Fruit fly (Drosophila melanogaster) whole organism, embryonic: ENCODE results near the gene Rpn10.

ENCODE experiments used
- Abd-B ChIP-seq: fragments of 200-800 bp; sonication (Bioruptor generic); optimal IDR thresholded peaks from 2 replicates; lab custom pipeline; 2018; ENCODE audit warnings: missing biosample characterization, mild to moderate bottlenecking, missing genetic modification characterization, moderate library complexity
- Atf6 ChIP-seq: fragments of 200-800 bp; sonication (Bioruptor generic); IDR thresholded peaks from 2 replicates; pipeline ENCODE4 v1.3.6; 2022; ENCODE audit warnings: missing biosample characterization, missing genetic modification characterization
- CG10147 ChIP-seq: fragments of 200-800 bp; sonication (Bioruptor generic); optimal IDR thresholded peaks from 2 replicates; lab custom pipeline; 2019; ENCODE audit warnings: missing biosample characterization, mild to moderate bottlenecking, missing genetic modification characterization, moderate library complexity
- CG1024 ChIP-seq: fragments of 200-800 bp; sonication (Bioruptor generic); IDR thresholded peaks from 2 replicates; pipeline ENCODE4 v1.3.6; 2022; ENCODE audit warnings: missing biosample characterization, missing genetic modification characterization
- CG11723 ChIP-seq: fragments of 200-800 bp; sonication (Bioruptor generic); optimal IDR thresholded peaks from 2 replicates; lab custom pipeline; 2017; ENCODE audit warnings: missing biosample characterization, mild to moderate bottlenecking, missing genetic modification characterization
- CG15269 ChIP-seq: fragments of 200-800 bp; sonication (Bioruptor generic); optimal IDR thresholded peaks from 2 replicates; lab custom pipeline; 2018; ENCODE audit warnings: missing biosample characterization, mild to moderate bottlenecking, missing genetic modification characterization, moderate library complexity
- CG16813 ChIP-seq: fragments of 200-800 bp; sonication (Bioruptor generic); IDR thresholded peaks from 3 replicates; pipeline ENCODE4 v1.3.6; 2022; ENCODE audit warnings: missing biosample characterization, missing genetic modification characterization; ENCODE audit not compliant: partially characterized antibody
- CG16815 ChIP-seq: fragments of 200-800 bp; sonication (Bioruptor generic); optimal IDR thresholded peaks from 3 replicates; lab custom pipeline; 2017; ENCODE audit warnings: missing biosample characterization, mild to moderate bottlenecking, missing genetic modification characterization
- CG18619 ChIP-seq: fragments of 200-800 bp; sonication (Bioruptor generic); optimal IDR thresholded peaks from 3 replicates; lab custom pipeline; 2017; ENCODE audit warnings: missing biosample characterization, mild to moderate bottlenecking, missing genetic modification characterization
- CG2199 ChIP-seq: fragments of 200-800 bp; sonication (Bioruptor generic); IDR thresholded peaks from 3 replicates; pipeline ENCODE4 v1.3.6; 2022; ENCODE audit warnings: missing biosample characterization, missing genetic modification characterization
- CG31388 ChIP-seq: fragments of 200-800 bp; sonication (Bioruptor generic); optimal IDR thresholded peaks from 2 replicates; lab custom pipeline; 2016; ENCODE audit warnings: missing biosample characterization, missing genetic modification characterization
- CG3726 ChIP-seq: fragments of 200-800 bp; sonication (Bioruptor generic); IDR thresholded peaks from 3 replicates; pipeline ENCODE4, ENCODE4 v1.3.6; 2022; ENCODE audit warnings: missing biosample characterization, missing genetic modification characterization
- CG43689 ChIP-seq: fragments of 200-800 bp; sonication (Bioruptor generic); IDR thresholded peaks from 2 replicates; pipeline ENCODE4 v1.3.6; 2022; ENCODE audit warnings: missing biosample characterization, missing genetic modification characterization
- CG4617 ChIP-seq: fragments of 200-800 bp; sonication (Bioruptor generic); optimal IDR thresholded peaks from 3 replicates; lab custom pipeline; 2016; ENCODE audit warnings: missing biosample characterization, missing genetic modification characterization, borderline replicate concordance
- CG6272 ChIP-seq: fragments of 200-800 bp; sonication (Bioruptor generic); IDR thresholded peaks from 2 replicates; pipeline ENCODE4 v1.3.6; 2022; ENCODE audit warnings: missing biosample characterization, missing genetic modification characterization
- CG6791 ChIP-seq: fragments of 200-800 bp; sonication (Bioruptor generic); IDR thresholded peaks from 3 replicates; pipeline ENCODE4 v1.3.6; 2022; ENCODE audit warnings: missing biosample characterization, missing genetic modification characterization; ENCODE audit not compliant: partially characterized antibody
- CG9215 ChIP-seq: fragments of 200-800 bp; sonication (Bioruptor generic); IDR thresholded peaks from 2 replicates; pipeline ENCODE4 v1.3.6; 2022; ENCODE audit warnings: missing biosample characterization, missing genetic modification characterization
- Chrac-16 ChIP-seq: fragments of 200-800 bp; sonication (Bioruptor generic); optimal IDR thresholded peaks from 3 replicates; lab custom pipeline; 2016; ENCODE audit warnings: missing biosample characterization, missing genetic modification characterization
- Dref ChIP-seq: fragments of 200-800 bp; sonication (Bioruptor generic); IDR thresholded peaks from 2 replicates; pipeline ENCODE4 v1.3.6; 2022; ENCODE audit warnings: missing biosample characterization, missing genetic modification characterization
- Fer2 ChIP-seq: fragments of 200-800 bp; sonication (Bioruptor generic); optimal IDR thresholded peaks from 2 replicates; lab custom pipeline; 2018; ENCODE audit warnings: missing biosample characterization, mild to moderate bottlenecking, missing genetic modification characterization, moderate library complexity
- HLH3B ChIP-seq: fragments of 200-800 bp; sonication (Bioruptor generic); IDR thresholded peaks from 2 replicates; pipeline ENCODE4 v1.3.6; 2022; ENCODE audit warnings: missing biosample characterization, missing genetic modification characterization
- HLH54F ChIP-seq: fragments of 200-800 bp; sonication (Bioruptor generic); optimal IDR thresholded peaks from 3 replicates; lab custom pipeline; 2016; ENCODE audit warnings: missing biosample characterization, missing genetic modification characterization
- Hr3 ChIP-seq: fragments of 200-800 bp; sonication (Bioruptor generic); optimal IDR thresholded peaks from 3 replicates; lab custom pipeline; 2016; ENCODE audit warnings: missing biosample characterization, missing genetic modification characterization
- Lhr ChIP-seq: fragments of 200-800 bp; sonication (Bioruptor generic); optimal IDR thresholded peaks from 3 replicates; lab custom pipeline; 2017; ENCODE audit warnings: mild to moderate bottlenecking, missing biosample characterization, missing genetic modification reagents, missing genetic modification characterization
- Mes4 ChIP-seq: fragments of 200-800 bp; sonication (Bioruptor generic); optimal IDR thresholded peaks from 2 replicates; lab custom pipeline; 2016; ENCODE audit warnings: missing biosample characterization, missing genetic modification characterization
- Myb ChIP-seq: fragments of 200-800 bp; sonication (Bioruptor generic); optimal IDR thresholded peaks from 2 replicates; lab custom pipeline; 2016; ENCODE audit warnings: missing biosample characterization, missing genetic modification characterization
- Oli ChIP-seq: fragments of 200-800 bp; sonication (Bioruptor generic); optimal IDR thresholded peaks from 2 replicates; lab custom pipeline; 2018; ENCODE audit warnings: missing biosample characterization, mild to moderate bottlenecking, missing genetic modification characterization, moderate library complexity
- ash1 ChIP-seq: fragments of 200-800 bp; sonication (Bioruptor generic); optimal IDR thresholded peaks from 2 replicates; lab custom pipeline; 2018; ENCODE audit warnings: missing biosample characterization, mild to moderate bottlenecking, missing genetic modification characterization
- bigmax ChIP-seq: fragments of 200-800 bp; sonication (Bioruptor generic); optimal IDR thresholded peaks from 2 replicates; lab custom pipeline; 2018; ENCODE audit warnings: missing biosample characterization, mild to moderate bottlenecking, missing genetic modification characterization
- bowl ChIP-seq: fragments of 200-800 bp; sonication (Bioruptor generic); IDR thresholded peaks from 2 replicates; pipeline ENCODE4 v1.3.6; 2022; ENCODE audit warnings: missing biosample characterization, missing genetic modification characterization
- bsh ChIP-seq, 2 experiments: fragments of 200-800 bp; sonication (Bioruptor generic); optimal IDR thresholded peaks; 2 replicates each; lab custom pipeline; 2017 to 2018; ENCODE audit warnings: mild to moderate bottlenecking in 2 of 2, missing biosample characterization in 2 of 2, missing genetic modification characterization in 2 of 2, moderate library complexity in 1 of 2
- chm ChIP-seq: fragments of 200-800 bp; sonication (Bioruptor generic); IDR thresholded peaks from 2 replicates; pipeline ENCODE4 v1.3.6; 2022; ENCODE audit warnings: missing biosample characterization, missing genetic modification characterization
- dati ChIP-seq: fragments of 200-800 bp; sonication (Bioruptor generic); IDR thresholded peaks from 2 replicates; pipeline ENCODE4 v1.3.6; 2022; ENCODE audit warnings: missing biosample characterization, missing genetic modification characterization
- fd96Cb ChIP-seq: fragments of 200-800 bp; sonication (Bioruptor generic); optimal IDR thresholded peaks from 2 replicates; lab custom pipeline; 2018; ENCODE audit warnings: missing biosample characterization, mild to moderate bottlenecking, missing genetic modification characterization, moderate library complexity
- fu2 ChIP-seq: fragments of 200-800 bp; sonication (Bioruptor generic); optimal IDR thresholded peaks from 2 replicates; lab custom pipeline; 2016; ENCODE audit warnings: missing biosample characterization, missing genetic modification characterization
- gem ChIP-seq: fragments of 200-800 bp; sonication (Bioruptor generic); optimal IDR thresholded peaks from 2 replicates; lab custom pipeline; 2019; ENCODE audit warnings: missing biosample characterization, mild to moderate bottlenecking, missing genetic modification characterization, moderate library complexity
- grn ChIP-seq: fragments of 200-800 bp; sonication (Bioruptor generic); optimal IDR thresholded peaks from 3 replicates; lab custom pipeline; 2017; ENCODE audit warnings: missing biosample characterization, missing genetic modification characterization
- hbn ChIP-seq: fragments of 200-800 bp; sonication (Bioruptor generic); IDR thresholded peaks from 2 replicates; pipeline ENCODE4 v1.3.6; 2022; ENCODE audit warnings: missing biosample characterization, missing genetic modification characterization; ENCODE audit not compliant: partially characterized antibody
- insv ChIP-seq, 2 experiments: fragments of 200-800 bp; sonication (Bioruptor generic); optimal IDR thresholded peaks; 3 replicates each; lab custom pipeline; 2016 to 2018; ENCODE audit warnings: missing biosample characterization in 2 of 2, missing genetic modification characterization in 2 of 2
- otp ChIP-seq: fragments of 200-800 bp; sonication (Bioruptor generic); IDR thresholded peaks from 3 replicates; pipeline ENCODE4, ENCODE4 v1.3.6; 2022; ENCODE audit warnings: missing biosample characterization, missing genetic modification characterization
- pita ChIP-seq: fragments of 200-800 bp; sonication (Bioruptor generic); optimal IDR thresholded peaks from 2 replicates; lab custom pipeline; 2017; ENCODE audit warnings: missing biosample characterization, mild to moderate bottlenecking, missing genetic modification characterization
- row ChIP-seq: fragments of 200-800 bp; sonication (Bioruptor generic); IDR thresholded peaks from 3 replicates; pipeline ENCODE4 v1.3.6; 2022; ENCODE audit warnings: missing biosample characterization, missing genetic modification characterization
- slbo ChIP-seq: fragments of 200-800 bp; sonication (Bioruptor generic); IDR thresholded peaks from 2 replicates; pipeline ENCODE4 v1.3.6; 2022; ENCODE audit warnings: missing biosample characterization, missing genetic modification characterization
- tap ChIP-seq: fragments of 200-800 bp; optimal IDR thresholded peaks from 3 replicates; lab custom pipeline; 2019; ENCODE audit warnings: missing biosample characterization, mild to moderate bottlenecking, missing genetic modification characterization, moderate library complexity
- tna ChIP-seq: fragments of 200-800 bp; sonication (Bioruptor generic); IDR thresholded peaks from 2 replicates; pipeline ENCODE4 v1.3.6; 2022; ENCODE audit warnings: missing biosample characterization, missing genetic modification characterization; ENCODE audit not compliant: partially characterized antibody
- twi ChIP-seq: fragments of 200-800 bp; optimal IDR thresholded peaks from 2 replicates; lab custom pipeline; 2019; ENCODE audit warnings: missing biosample characterization, mild to moderate bottlenecking, missing genetic modification characterization, moderate library complexity
- tx ChIP-seq: fragments of 200-800 bp; sonication (Bioruptor generic); optimal IDR thresholded peaks from 2 replicates; lab custom pipeline; 2016; ENCODE audit warnings: missing biosample characterization, missing genetic modification characterization
- wek ChIP-seq: fragments of 200-800 bp; sonication (Bioruptor generic); optimal IDR thresholded peaks from 3 replicates; lab custom pipeline; 2018; ENCODE audit warnings: missing biosample characterization, mild to moderate bottlenecking, missing genetic modification characterization, moderate library complexity

The Rpn10 gene

dm6 chr3L:21515823-21516715 lies 20.7 kb upstream of the Rpn10 start, which contains the start of the genes SAK and Cdk12 (continued):
- TF ChIP-seq CG15269 (tag; lab: Kevin White, UChicago) (peak; percentile 88), otp (GFP tag; lab: Robert Waterston, UW) (peak; percentile 45; the same call in 1 of the 3 replicates), CG43689 (GFP tag; lab: Robert Waterston, UW) (0 out of 2 replicates have a peak, but pooled peaks have one; percentile 34), chm (GFP tag; lab: Robert Waterston, UW) (peak; percentile 28), bowl (0 out of 2 replicates have a peak, but pooled peaks have one; percentile 30), bsh (GFP tag; optimal IDR thresholded peaks at IDR 0.05; lab: Kevin White, UChicago) (peak; percentile 17 to 83), CG9215 (GFP tag; lab: Robert Waterston, UW) (peak; percentile 97), tna (no peak), CG18619 (GFP tag; lab: Kevin White, UChicago) (peak; percentile 87), CG6272 (GFP tag; lab: Robert Waterston, UW) (peak; percentile 81), CG11723 (GFP tag; lab: Kevin White, UChicago) (peak; percentile 74), hbn (GFP tag; lab: Robert Waterston, UW) (no peak), fd96Cb (tag; lab: Kevin White, UChicago) (peak; percentile 76), row (peak; percentile 96), CG1024 (GFP tag; lab: Robert Waterston, UW) (peak; percentile 77), Atf6 (GFP tag; lab: Robert Waterston, UW) (peak; percentile 84), gem (tag; lab: Kevin White, UChicago) (peak; percentile 93), tx (GFP tag; lab: Kevin White, UChicago) (peak; percentile 49), CG2199 (GFP tag; lab: Robert Waterston, UW) (0 out of 3 replicates have a peak, but pooled peaks have one; percentile 46), Mes4 (GFP tag; lab: Kevin White, UChicago) (peak; percentile 29), tap (tag; lab: Kevin White, UChicago) (peak; percentile 82), ash1 (GFP tag; lab: Kevin White, UChicago) (no peak), insv (GFP tag; optimal IDR thresholded peaks at IDR 0.05; lab: Kevin White, UChicago) (peak in 1 of 2 experiments; percentile 71), Hr3 (GFP tag; lab: Kevin White, UChicago) (peak; percentile 91), Abd-B (peak; percentile 91), CG3726 (GFP tag; lab: Robert Waterston, UW) (peak; percentile 73; the same call in 2 of the 3 replicates), Myb (peak; percentile 54), HLH3B (GFP tag; lab: Robert Waterston, UW) (peak; percentile 66), CG31388 (peak; percentile 76), slbo (GFP tag; lab: Robert Waterston, UW) (peak; percentile 92), pita (GFP tag; lab: Kevin White, UChicago) (no peak), Dref (GFP tag; lab: Robert Waterston, UW) (peak; percentile 50), CG4617 (GFP tag; lab: Kevin White, UChicago) (peak; percentile 80), CG16813 (peak; percentile 55; the same call in 2 of the 3 replicates), CG6791 (GFP tag; lab: Robert Waterston, UW) (peak; percentile 39; the same call in 1 of the 3 replicates), HLH54F (GFP tag; lab: Kevin White, UChicago) (peak; percentile 74), Oli (tag; lab: Kevin White, UChicago) (peak; percentile 84), twi (tag; lab: Kevin White, UChicago) (peak; percentile 71), fu2 (peak; percentile 67), Fer2 (peak; percentile 73), bigmax (GFP tag; lab: Kevin White, UChicago) (no peak), CG10147 (GFP tag; lab: Kevin White, UChicago) (peak; percentile 82), grn (no peak), Lhr (peak; percentile 65), wek (GFP tag; lab: Kevin White, UChicago) (no peak), CG16815 (GFP tag; lab: Kevin White, UChicago) (peak; percentile 87), Chrac-16 (GFP tag; lab: Kevin White, UChicago) (peak; percentile 86), dati (GFP tag; lab: Robert Waterston, UW) (peak; percentile 45; the same call in 1 of the 2 replicates)
